Worm (Caenorhabditis elegans): ENCODE measurements around the gene R05G6.3.
"Not testable (repeated sequence)": the region's sequence is repeated elsewhere in the genome, so short reads cannot be mapped to it uniquely, and the experiment has no call there.

DNA sequence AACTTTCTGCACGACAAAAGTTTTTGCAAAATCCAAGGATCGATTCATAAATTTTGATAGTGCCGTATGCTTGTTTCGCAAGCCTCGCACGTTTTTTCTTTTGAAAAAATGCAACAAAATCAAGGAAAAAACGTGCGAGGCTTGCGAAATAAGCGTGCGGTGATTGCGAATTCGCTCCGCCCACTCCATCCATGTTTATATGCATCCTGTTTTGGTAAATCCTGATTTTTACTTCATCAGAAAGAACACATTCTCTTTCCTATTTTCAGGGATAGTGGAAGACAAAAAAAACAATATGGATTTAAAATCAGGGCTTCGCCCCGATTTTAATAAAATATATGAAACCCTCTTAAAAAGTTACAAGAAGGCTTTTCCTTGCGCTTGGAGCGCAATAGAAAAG, 47.5 kb downstream of the R05G6.3 start, which contains the start of gene F32E10.9:
- TF ChIP-seq cebp-1 (GFP tag; IDR thresholded peaks at IDR 0.05); cebp-1 (tag; optimal IDR thresholded peaks at IDR 0.05); pha-4 (tag; optimal IDR thresholded peaks at IDR 0.05); ama-1 (optimal IDR thresholded peaks at IDR 0.05); ama-1 (GFP tag; optimal IDR thresholded peaks at IDR 0.05); nfya-1 (tag; optimal IDR thresholded peaks at IDR 0.05; ENCODE audit: borderline replicate concordance, insufficient read depth); nhr-120 (GFP tag; IDR thresholded peaks at IDR 0.05): not testable (repeated sequence)
